Fruit fly (Drosophila melanogaster): ENCODE results near the gene croc.
A peak's percentile ranks its signal among the peaks of the same experiment; 100 is the strongest.

Gene croc

dm6 chr3L:21515823-21516715 lies 39.8 kb upstream of the croc start, which contains the start of the genes SAK and Cdk12 (continued):
- peak; percentile 78 for TF ChIP-seq cyc (GFP tag; optimal IDR thresholded peaks at IDR 0.05)
- peak; percentile 70 for TF ChIP-seq CG6808 (GFP tag; optimal IDR thresholded peaks at IDR 0.05)
- no peak for TF ChIP-seq Hr38 (GFP tag; optimal IDR thresholded peaks at IDR 0.05)
- TF ChIP-seq dsx (GFP tag; optimal IDR thresholded peaks at IDR 0.05; ENCODE audit: poor library complexity, severe bottlenecking) = peak; percentile 77
- TF ChIP-seq acj6 (GFP tag; optimal IDR thresholded peaks at IDR 0.05) = peak; percentile 86
- TF ChIP-seq CG6276 (GFP tag; optimal IDR thresholded peaks at IDR 0.05) = no peak
- peak; percentile 79 for TF ChIP-seq pdm3 (GFP tag; optimal IDR thresholded peaks at IDR 0.05)
- peak; percentile 83 for TF ChIP-seq Sox102F (GFP tag; optimal IDR thresholded peaks at IDR 0.05)
- peak; percentile 77 for TF ChIP-seq Lpt (GFP tag; optimal IDR thresholded peaks at IDR 0.05)
- TF ChIP-seq CG11762 (GFP tag; optimal IDR thresholded peaks at IDR 0.05; ENCODE audit: insufficient read depth) = peak; percentile 74
- peak; percentile 70 for TF ChIP-seq Ets21C (GFP tag; optimal IDR thresholded peaks at IDR 0.05)
- peak; percentile 90 for TF ChIP-seq CG10631 (GFP tag; optimal IDR thresholded peaks at IDR 0.05)
- peak; percentile 92 for TF ChIP-seq Eip78C (GFP tag)
- TF ChIP-seq OdsH (GFP tag; optimal IDR thresholded peaks at IDR 0.05) = peak; percentile 88
- TF ChIP-seq Smox (GFP tag; optimal IDR thresholded peaks at IDR 0.05) = peak; percentile 77
- TF ChIP-seq fkh (GFP tag; optimal IDR thresholded peaks at IDR 0.05) = peak; percentile 60
- peak; percentile 80 for TF ChIP-seq Sox15 (GFP tag; optimal IDR thresholded peaks at IDR 0.05)
- TF ChIP-seq CG3032 (tag; optimal IDR thresholded peaks at IDR 0.05) = peak; percentile 84

dm6 chr3L:21509488-21510122 lies 33.3 kb upstream of the croc start:
- TF ChIP-seq CG6163 (GFP tag; IDR thresholded peaks at IDR 0.05) (peak; percentile 67), Lpt (GFP tag; optimal IDR thresholded peaks at IDR 0.05) (peak; percentile 53), CG15336 (GFP tag; IDR thresholded peaks at IDR 0.05) (peak; percentile 68; the same call in 1 of the 2 replicates), Sox14 (GFP tag; optimal IDR thresholded peaks at IDR 0.05) (peak; percentile 49), Eip93F (GFP tag; optimal IDR thresholded peaks at IDR 0.05) (no peak), dac (GFP tag; optimal IDR thresholded peaks at IDR 0.05) (peak; percentile 40), Met (GFP tag; optimal IDR thresholded peaks at IDR 0.05) (peak; percentile 66), CG10669 (GFP tag; optimal IDR thresholded peaks at IDR 0.05) (peak; percentile 57), CG4318 (GFP tag; optimal IDR thresholded peaks at IDR 0.05) (peak; percentile 52), CG3919 (GFP tag; optimal IDR thresholded peaks at IDR 0.05) (peak; percentile 77), CG8319 (GFP tag; optimal IDR thresholded peaks at IDR 0.05) (peak; percentile 36), CG7368 (GFP tag; optimal IDR thresholded peaks at IDR 0.05) (peak; percentile 54), Sox15 (GFP tag; optimal IDR thresholded peaks at IDR 0.05) (peak; percentile 27), CG6276 (GFP tag; optimal IDR thresholded peaks at IDR 0.05) (peak; percentile 64), Sox102F (GFP tag; optimal IDR thresholded peaks at IDR 0.05) (peak; percentile 61), CG10631 (GFP tag; optimal IDR thresholded peaks at IDR 0.05) (peak; percentile 55), dsx (GFP tag; optimal IDR thresholded peaks at IDR 0.05; ENCODE audit: poor library complexity, severe bottlenecking) (no peak), CG6854 (GFP tag; optimal IDR thresholded peaks at IDR 0.05) (no peak), Hr38 (GFP tag; optimal IDR thresholded peaks at IDR 0.05) (no peak), esn (GFP tag; optimal IDR thresholded peaks at IDR 0.05) (peak; percentile 73), CG6808 (GFP tag; optimal IDR thresholded peaks at IDR 0.05) (peak; percentile 51), Hr4 (GFP tag; optimal IDR thresholded peaks at IDR 0.05) (peak; percentile 78), svp (GFP tag) (no peak), CG11294 (GFP tag; IDR thresholded peaks at IDR 0.05) (no peak), CG34406 (GFP tag; optimal IDR thresholded peaks at IDR 0.05) (peak; percentile 53), CG16779 (tag; optimal IDR thresholded peaks at IDR 0.05) (no peak), CG1621 (tag; optimal IDR thresholded peaks at IDR 0.05) (no peak), Smox (GFP tag; optimal IDR thresholded peaks at IDR 0.05) (peak; percentile 64), net (GFP tag; optimal IDR thresholded peaks at IDR 0.05) (peak; percentile 68), CG8632 (GFP tag; optimal IDR thresholded peaks at IDR 0.05) (peak; percentile 34), Ets21C (GFP tag; optimal IDR thresholded peaks at IDR 0.05) (peak; percentile 51), cyc (GFP tag; optimal IDR thresholded peaks at IDR 0.05) (peak; percentile 45), ss (GFP tag; optimal IDR thresholded peaks at IDR 0.05) (peak; percentile 0 to 27), acj6 (GFP tag; optimal IDR thresholded peaks at IDR 0.05) (peak; percentile 73), Eip75B (GFP tag; optimal IDR thresholded peaks at IDR 0.05) (peak; percentile 78), CG9139 (GFP tag; optimal IDR thresholded peaks at IDR 0.05) (no peak), CG3032 (tag; optimal IDR thresholded peaks at IDR 0.05) (peak; percentile 62), spab (GFP tag; optimal IDR thresholded peaks at IDR 0.05) (peak; percentile 13), Eip78C (GFP tag) (peak; percentile 88), eg (GFP tag; IDR thresholded peaks at IDR 0.05) (no peak; the same call in 2 of the 3 replicates)

All from whole organism, prepupa.